Worm (Caenorhabditis elegans) whole organism, L3 larva: ENCODE measurements around the gene W03F9.1.

Experiments
- aly-2 ChIP-seq: fragments of 150-350 bp; optimal IDR thresholded peaks from 2 replicates; lab custom pipeline; 2014; ENCODE audit warnings: missing biosample characterization, missing genetic modification characterization
- nhr-28 ChIP-seq: fragments of 150-350 bp; optimal IDR thresholded peaks from 2 replicates; lab custom pipeline; 2014; ENCODE audit warnings: missing biosample characterization, missing genetic modification characterization
- pqm-1 ChIP-seq: fragments of 150-350 bp; optimal IDR thresholded peaks from 2 replicates; lab custom pipeline; 2017; ENCODE audit warnings: missing biosample characterization, missing genetic modification characterization, inconsistent platforms

- TF ChIP-seq pqm-1, result no peak
- no peak for TF ChIP-seq nhr-28
- TF ChIP-seq aly-2 (tag; lab: Kevin White, UChicago), result no peak
Observed at ce11 chrV:138592-138991, 12.1 kb upstream of the W03F9.1 start, which contains the start of gene W03F9.9.
